Worm (Caenorhabditis elegans) whole organism, L3 larva: ENCODE measurements around the gene C23H3.5.

Experiments used
- R02D3.7 ChIP-seq: fragments of 150-350 bp; optimal IDR thresholded peaks from 2 replicates; lab custom pipeline; 2014; ENCODE audit warnings: missing biosample characterization, missing genetic modification characterization
- ZK546.5 ChIP-seq: sonication (generic microtip); optimal IDR thresholded peaks from 2 replicates; lab custom pipeline; 2017; ENCODE audit warnings: missing biosample characterization, missing genetic modification characterization
- ama-1 ChIP-seq: fragments of 150-350 bp; optimal IDR thresholded peaks from 2 replicates; lab custom pipeline; 2018
- ceh-16 ChIP-seq: sonication (generic microtip); optimal IDR thresholded peaks from 2 replicates; lab custom pipeline; 2017; ENCODE audit warnings: missing biosample characterization, missing genetic modification characterization
- ceh-82 ChIP-seq: fragments of 150-350 bp; optimal IDR thresholded peaks from 2 replicates; lab custom pipeline; 2014; ENCODE audit warnings: missing biosample characterization, missing genetic modification characterization
- daf-12 ChIP-seq: fragments of 150-350 bp; optimal IDR thresholded peaks from 2 replicates; lab custom pipeline; 2014; ENCODE audit warnings: missing biosample characterization, missing genetic modification reagents, missing genetic modification characterization
- egl-27 ChIP-seq: sonication (generic microtip); optimal IDR thresholded peaks from 4 replicates; lab custom pipeline; 2017; ENCODE audit warnings: missing biosample characterization, missing genetic modification reagents, missing genetic modification characterization
- egl-5 ChIP-seq: fragments of 150-350 bp; optimal IDR thresholded peaks from 2 replicates; lab custom pipeline; 2017; ENCODE audit warnings: missing biosample characterization, missing genetic modification reagents, missing genetic modification characterization, inconsistent platforms
- elt-3 ChIP-seq, 3 experiments: fragments of 150-350 bp in 1 of 3; sonication (generic microtip) in 2 of 3; optimal IDR thresholded peaks; 2 replicates in 2 of 3; 4 replicates in 1 of 3; lab custom pipeline; 2014 to 2017; ENCODE audit warnings: missing biosample characterization in 3 of 3, missing genetic modification characterization in 3 of 3
- eor-1 ChIP-seq, 2 experiments: fragments of 150-350 bp; optimal IDR thresholded peaks; 2 replicates each; lab custom pipeline; 2014 to 2018; ENCODE audit warnings: missing biosample characterization in 2 of 2, missing genetic modification characterization in 2 of 2
- fkh-10 ChIP-seq: sonication (generic microtip); optimal IDR thresholded peaks from 2 replicates; lab custom pipeline; 2017; ENCODE audit warnings: missing biosample characterization, missing genetic modification reagents, missing genetic modification characterization
- fos-1 ChIP-seq: fragments of 150-350 bp; optimal IDR thresholded peaks from 2 replicates; lab custom pipeline; 2014; ENCODE audit warnings: missing biosample characterization, missing genetic modification characterization
- hmg-11 ChIP-seq: sonication (generic microtip); optimal IDR thresholded peaks from 2 replicates; lab custom pipeline; 2016; ENCODE audit warnings: missing genetic modification characterization, missing compliant biosample characterization
- jun-1 ChIP-seq: fragments of 150-350 bp; optimal IDR thresholded peaks from 2 replicates; lab custom pipeline; 2014; ENCODE audit warnings: missing biosample characterization, missing genetic modification reagents, missing genetic modification characterization
- lin-15B ChIP-seq: fragments of 150-350 bp; optimal IDR thresholded peaks from 2 replicates; lab custom pipeline; 2014; ENCODE audit warnings: missing biosample characterization, missing genetic modification characterization
- mdl-1 ChIP-seq: fragments of 150-350 bp; optimal IDR thresholded peaks from 2 replicates; lab custom pipeline; 2014; ENCODE audit warnings: missing biosample characterization, missing genetic modification characterization
- mml-1 ChIP-seq: fragments of 150-350 bp; sonication (generic microtip); optimal IDR thresholded peaks from 3 replicates; lab custom pipeline; 2014; ENCODE audit warnings: missing biosample characterization, missing genetic modification characterization
- nfya-1 ChIP-seq: sonication (generic microtip); optimal IDR thresholded peaks from 2 replicates; lab custom pipeline; 2017; ENCODE audit warnings: missing genetic modification characterization, mild to moderate bottlenecking, missing compliant biosample characterization, antibody characterized with exemption, moderate library complexity; ENCODE audit not compliant: insufficient read depth
- nhr-11 ChIP-seq: fragments of 150-350 bp; optimal IDR thresholded peaks from 2 replicates; lab custom pipeline; 2014; ENCODE audit warnings: missing biosample characterization, missing genetic modification characterization
- nhr-23 ChIP-seq: fragments of 150-350 bp; optimal IDR thresholded peaks from 2 replicates; lab custom pipeline; 2014; ENCODE audit warnings: missing biosample characterization, missing genetic modification reagents, missing genetic modification characterization
- nhr-237 ChIP-seq: fragments of 150-350 bp; optimal IDR thresholded peaks from 2 replicates; lab custom pipeline; 2014; ENCODE audit warnings: missing biosample characterization, missing genetic modification characterization
- nhr-25 ChIP-seq: sonication (generic microtip); optimal IDR thresholded peaks from 2 replicates; lab custom pipeline; 2017; ENCODE audit warnings: missing biosample characterization, missing genetic modification characterization
- nhr-28 ChIP-seq: fragments of 150-350 bp; optimal IDR thresholded peaks from 2 replicates; lab custom pipeline; 2014; ENCODE audit warnings: missing biosample characterization, missing genetic modification characterization
- nhr-43 ChIP-seq: sonication (generic microtip); optimal IDR thresholded peaks from 2 replicates; lab custom pipeline; 2016; ENCODE audit warnings: mild to moderate bottlenecking, missing genetic modification characterization, missing compliant biosample characterization; ENCODE audit not compliant: poor library complexity, severe bottlenecking
- nhr-67 ChIP-seq: fragments of 150-350 bp; optimal IDR thresholded peaks from 2 replicates; lab custom pipeline; 2014; ENCODE audit warnings: missing biosample characterization, missing genetic modification characterization
- nhr-76 ChIP-seq: fragments of 150-350 bp; sonication (generic microtip); optimal IDR thresholded peaks from 5 replicates; lab custom pipeline; 2014; ENCODE audit warnings: missing biosample characterization, missing genetic modification characterization
- nhr-77 ChIP-seq: fragments of 150-350 bp; optimal IDR thresholded peaks from 2 replicates; lab custom pipeline; 2014; ENCODE audit warnings: missing biosample characterization, missing genetic modification characterization
- pha-4 ChIP-seq: fragments of 150-350 bp; optimal IDR thresholded peaks from 2 replicates; lab custom pipeline; 2014; ENCODE audit warnings: missing biosample characterization, missing genetic modification reagents, missing genetic modification characterization
- pqm-1 ChIP-seq: fragments of 150-350 bp; optimal IDR thresholded peaks from 2 replicates; lab custom pipeline; 2017; ENCODE audit warnings: missing biosample characterization, missing genetic modification characterization, inconsistent platforms
- skn-1 ChIP-seq: fragments of 150-350 bp; optimal IDR thresholded peaks from 2 replicates; lab custom pipeline; 2014; ENCODE audit warnings: missing biosample characterization, missing genetic modification characterization
- snpc-4 ChIP-seq: fragments of 150-350 bp; optimal IDR thresholded peaks from 2 replicates; lab custom pipeline; 2014; ENCODE audit warnings: missing biosample characterization, missing genetic modification characterization
- tbx-2 ChIP-seq: sonication (generic microtip); optimal IDR thresholded peaks from 2 replicates; lab custom pipeline; 2016; ENCODE audit warnings: mild to moderate bottlenecking, missing genetic modification characterization, missing compliant biosample characterization
- unc-39 ChIP-seq: sonication (generic microtip); optimal IDR thresholded peaks from 4 replicates; lab custom pipeline; 2017; ENCODE audit warnings: missing biosample characterization, missing genetic modification characterization
- unc-62 ChIP-seq: fragments of 150-350 bp; sonication (generic microtip); optimal IDR thresholded peaks from 4 replicates; lab custom pipeline; 2014; ENCODE audit warnings: missing biosample characterization, missing genetic modification reagents, missing genetic modification characterization
- ztf-11 ChIP-seq: fragments of 150-350 bp; optimal IDR thresholded peaks from 2 replicates; lab custom pipeline; 2014; ENCODE audit warnings: missing biosample characterization, missing genetic modification characterization

The C23H3.5 gene

ce11 chrII:18787-19186, 28.6 kb upstream of the C23H3.5 start (continued):
- TF ChIP-seq nhr-76 (tag; lab: Kevin White, UChicago) (no peak), hmg-11 (tag; lab: Kevin White, UChicago) (peak; percentile 96), eor-1 (tag; optimal IDR thresholded peaks at IDR 0.05; lab: Kevin White, UChicago) (no peak), nhr-237 (tag; lab: Kevin White, UChicago) (no peak), fos-1 (tag; lab: Kevin White, UChicago) (no peak), ztf-11 (tag; lab: Kevin White, UChicago) (no peak), jun-1 (tag; lab: Kevin White, UChicago) (peak; percentile 72), unc-62 (GFP tag; lab: Kevin White, UChicago) (no peak), tbx-2 (tag; lab: Kevin White, UChicago) (peak; percentile 42)
- TF ChIP-seq, all 47 proteins: peak for 19

ce11 chrII:19238-19637, 28.1 kb upstream of the C23H3.5 start, which contains the start of gene gmeb-1:
TSS of gene gmeb-1 (plus strand) at chrII:19538.
- TF ChIP-seq mml-1 (tag; lab: Kevin White, UChicago) (no peak), skn-1 (tag; lab: Kevin White, UChicago) (no peak), egl-27 (no peak), nhr-67 (tag; lab: Kevin White, UChicago) (no peak), daf-12 (no peak), elt-3 (tag; optimal IDR thresholded peaks at IDR 0.05; lab: Kevin White, UChicago) (no peak), ceh-16 (tag; lab: Kevin White, UChicago) (no peak), fos-1 (tag; lab: Kevin White, UChicago) (no peak), unc-39 (tag; lab: Kevin White, UChicago) (no peak), snpc-4 (tag; lab: Kevin White, UChicago) (no peak)
- TF ChIP-seq, all 47 proteins: peak for 0

- TF ChIP-seq mdl-1 (tag; lab: Kevin White, UChicago) (no peak), snpc-4 (tag; lab: Kevin White, UChicago) (no peak), R02D3.7 (tag; lab: Kevin White, UChicago) (no peak), nhr-67 (tag; lab: Kevin White, UChicago) (no peak), ZK546.5 (tag; lab: Kevin White, UChicago) (no peak), nhr-43 (no peak), daf-12 (no peak), nhr-77 (no peak), ama-1 (lab: Kevin White, UChicago) (no peak), nhr-28 (tag; lab: Kevin White, UChicago) (no peak), egl-5 (tag; lab: Kevin White, UChicago) (no peak), pqm-1 (tag; lab: Kevin White, UChicago) (no peak), nhr-11 (no peak), ceh-16 (tag; lab: Kevin White, UChicago) (no peak), lin-15B (tag; lab: Kevin White, UChicago) (no peak), ceh-82 (no peak), unc-62 (GFP tag; lab: Kevin White, UChicago) (no peak), pha-4 (tag; lab: Kevin White, UChicago) (no peak), nhr-76 (tag; lab: Kevin White, UChicago) (no peak)
Observed at ce11 chrII:21953-22352, 25.4 kb upstream of the C23H3.5 start.

- no peak for TF ChIP-seq jun-1 (tag; lab: Kevin White, UChicago)
- no peak for TF ChIP-seq egl-5 (tag; lab: Kevin White, UChicago)
- TF ChIP-seq fkh-10, result no peak
- TF ChIP-seq nhr-25 (tag; lab: Kevin White, UChicago), result peak; percentile 39
- peak; percentile 49 for TF ChIP-seq nhr-43
- peak; percentile 18 for TF ChIP-seq nhr-23 (tag; lab: Kevin White, UChicago)
- no peak for TF ChIP-seq lin-15B (tag; lab: Kevin White, UChicago)
Observed at ce11 chrII:23025-23424, 24.4 kb upstream of the C23H3.5 start, which contains the start of gene sqt-2. TSS of gene sqt-2 (plus strand) at chrII:23325.

- TF ChIP-seq ama-1 (lab: Kevin White, UChicago), result peak; percentile 14
- TF ChIP-seq nfya-1 (tag; lab: Kevin White, UChicago), result no peak
Observed at ce11 chrII:23739-24138, 23.6 kb upstream of the C23H3.5 start.
